Worm (Caenorhabditis elegans): ENCODE measurements around the gene nhr-272.

nhr-272 gene

ce11 chrX:12668941-12669501 lies 35.6 kb downstream of the nhr-272 start:
- TF ChIP-seq unc-39 (tag; optimal IDR thresholded peaks at IDR 0.05) (no peak), lsy-2 (tag; optimal IDR thresholded peaks at IDR 0.05) (peak in 1 of 2 experiments; percentile 33), ceh-82 (tag; optimal IDR thresholded peaks at IDR 0.05) (no peak), sma-3 (GFP tag; optimal IDR thresholded peaks at IDR 0.05) (no peak), fos-1 (tag; optimal IDR thresholded peaks at IDR 0.05) (no peak), lin-13 (GFP tag; optimal IDR thresholded peaks at IDR 0.05) (no peak), dmd-4 (tag; optimal IDR thresholded peaks at IDR 0.05) (no peak), sma-9 (GFP tag; optimal IDR thresholded peaks at IDR 0.05) (no peak), sma-9 (tag; optimal IDR thresholded peaks at IDR 0.05) (no peak), snpc-4 (tag; optimal IDR thresholded peaks at IDR 0.05) (no peak), alr-1 (tag; optimal IDR thresholded peaks at IDR 0.05) (no peak), nhr-23 (tag; optimal IDR thresholded peaks at IDR 0.05) (no peak), crh-2 (tag; optimal IDR thresholded peaks at IDR 0.05) (peak; percentile 11), nhr-237 (tag; optimal IDR thresholded peaks at IDR 0.05) (no peak), blmp-1 (tag; optimal IDR thresholded peaks at IDR 0.05; ENCODE audit: insufficient read depth) (no peak), ztf-11 (tag; optimal IDR thresholded peaks at IDR 0.05) (no peak), lin-39 (tag; optimal IDR thresholded peaks at IDR 0.05) (no peak)

DNA sequence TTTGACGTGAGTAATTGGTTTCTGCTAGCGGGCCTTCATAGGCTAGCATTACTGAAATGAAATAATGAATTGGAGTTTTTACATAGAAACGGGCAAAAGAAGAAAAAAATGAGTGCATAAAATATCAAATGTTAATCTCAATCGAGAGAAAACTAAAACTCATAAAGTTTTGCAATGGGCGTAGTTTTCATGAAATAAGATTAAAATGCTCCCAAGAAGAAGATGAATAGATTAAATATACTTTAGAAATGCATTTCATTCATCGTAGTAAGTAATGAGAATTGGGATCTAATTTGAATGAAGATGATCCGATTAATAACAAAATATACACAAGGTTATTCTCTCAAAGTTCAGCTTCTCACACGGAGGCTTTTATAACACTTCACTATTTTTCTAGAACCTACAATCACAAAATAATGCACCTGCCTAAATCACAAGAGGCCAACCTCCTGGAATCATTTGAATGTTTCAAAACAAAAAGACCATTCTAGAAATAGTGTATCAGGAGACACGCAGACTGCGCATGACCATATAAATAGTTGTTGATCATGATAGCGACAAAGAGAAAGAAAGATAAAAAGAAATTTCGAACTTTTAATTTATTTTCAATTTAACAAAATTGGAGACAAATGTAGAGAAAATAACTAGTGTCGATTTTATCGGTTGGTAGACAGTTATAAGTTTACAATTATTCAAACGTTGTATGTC lies 36.7 kb downstream of the nhr-272 start, which contains the start of gene nhr-17:
nhr-17 (minus strand) TSS at position 51 of the 708 bp plus-strand sequence.
- TF ChIP-seq zag-1 (tag; optimal IDR thresholded peaks at IDR 0.05) (no peak), nhr-10 (tag; optimal IDR thresholded peaks at IDR 0.05) (no peak), elt-3 (tag; optimal IDR thresholded peaks at IDR 0.05) (no peak), R02D3.7 (tag; optimal IDR thresholded peaks at IDR 0.05) (no peak), lin-13 (GFP tag; optimal IDR thresholded peaks at IDR 0.05) (no peak), Y55F3AM.14 (GFP tag; optimal IDR thresholded peaks at IDR 0.05) (no peak), mab-5 (tag; optimal IDR thresholded peaks at IDR 0.05) (no peak), unc-39 (tag; optimal IDR thresholded peaks at IDR 0.05) (no peak), nhr-23 (tag; optimal IDR thresholded peaks at IDR 0.05) (no peak), mbf-1 (tag; optimal IDR thresholded peaks at IDR 0.05) (no peak), ZK546.5 (tag; optimal IDR thresholded peaks at IDR 0.05) (no peak), nhr-237 (tag; optimal IDR thresholded peaks at IDR 0.05) (no peak), ztf-11 (tag; optimal IDR thresholded peaks at IDR 0.05) (no peak), dmd-4 (tag; optimal IDR thresholded peaks at IDR 0.05) (no peak), skn-1 (tag; optimal IDR thresholded peaks at IDR 0.05) (no peak), sem-4 (tag; optimal IDR thresholded peaks at IDR 0.05) (no peak), blmp-1 (tag; optimal IDR thresholded peaks at IDR 0.05; ENCODE audit: insufficient read depth) (no peak), nhr-11 (tag; optimal IDR thresholded peaks at IDR 0.05) (no peak), lsy-2 (tag; optimal IDR thresholded peaks at IDR 0.05) (peak in 1 of 2 experiments; percentile 47), C34F6.9 (tag; optimal IDR thresholded peaks at IDR 0.05) (peak; percentile 29), fos-1 (tag; optimal IDR thresholded peaks at IDR 0.05) (peak; percentile 11), sma-9 (GFP tag; optimal IDR thresholded peaks at IDR 0.05) (no peak), sma-9 (tag; optimal IDR thresholded peaks at IDR 0.05) (no peak), nhr-21 (tag; optimal IDR thresholded peaks at IDR 0.05) (no peak), alr-1 (tag; optimal IDR thresholded peaks at IDR 0.05) (no peak), egl-27 (tag; optimal IDR thresholded peaks at IDR 0.05) (no peak), unc-55 (GFP tag; optimal IDR thresholded peaks at IDR 0.05) (no peak), lin-11 (tag; optimal IDR thresholded peaks at IDR 0.05) (no peak), lin-39 (tag; optimal IDR thresholded peaks at IDR 0.05) (no peak), ceh-16 (tag; optimal IDR thresholded peaks at IDR 0.05) (no peak), gmeb-1 (tag; optimal IDR thresholded peaks at IDR 0.05) (peak; percentile 22), crh-2 (tag; optimal IDR thresholded peaks at IDR 0.05) (peak; percentile 58), aly-2 (tag; optimal IDR thresholded peaks at IDR 0.05) (no peak), ceh-82 (tag; optimal IDR thresholded peaks at IDR 0.05) (no peak), mdl-1 (tag; optimal IDR thresholded peaks at IDR 0.05) (no peak), ztf-4 (tag; optimal IDR thresholded peaks at IDR 0.05) (peak; percentile 40), elt-1 (tag; optimal IDR thresholded peaks at IDR 0.05) (no peak), F13H6.1 (tag; optimal IDR thresholded peaks at IDR 0.05) (no peak), nhr-12 (tag; optimal IDR thresholded peaks at IDR 0.05) (no peak), ama-1 (optimal IDR thresholded peaks at IDR 0.05) (no peak), nhr-129 (tag; optimal IDR thresholded peaks at IDR 0.05) (peak; percentile 37), nhr-25 (tag; optimal IDR thresholded peaks at IDR 0.05) (peak; percentile 25), nhr-6 (tag; optimal IDR thresholded peaks at IDR 0.05) (no peak), ztf-1 (GFP tag; conservative IDR thresholded peaks at IDR 0.05) (no peak), snpc-4 (tag; optimal IDR thresholded peaks at IDR 0.05) (no peak), nhr-77 (tag; optimal IDR thresholded peaks at IDR 0.05) (no peak), unc-62 (GFP tag; optimal IDR thresholded peaks at IDR 0.05) (no peak), peb-1 (tag; optimal IDR thresholded peaks at IDR 0.05) (no peak), sma-3 (GFP tag; optimal IDR thresholded peaks at IDR 0.05) (peak; percentile 30)

Data from whole organism, L2 larva.